Fruit fly (Drosophila melanogaster) whole organism, embryonic: ENCODE measurements around the gene Ptp10D.
A peak's percentile ranks its signal among the peaks of the same experiment; 100 is the strongest.

Experiments
- Abd-B ChIP-seq: fragments of 200-800 bp; sonication (Bioruptor generic); optimal IDR thresholded peaks from 2 replicates; lab custom pipeline; 2018; ENCODE audit warnings: missing biosample characterization, mild to moderate bottlenecking, missing genetic modification characterization, moderate library complexity
- Ada2b ChIP-seq: fragments of 200-800 bp; sonication (Bioruptor generic); IDR thresholded peaks from 2 replicates; pipeline ENCODE4 v1.3.6; 2022; ENCODE audit warnings: missing biosample characterization, missing genetic modification characterization
- Asciz ChIP-seq: fragments of 200-800 bp; sonication (Bioruptor generic); optimal IDR thresholded peaks from 2 replicates; lab custom pipeline; 2017; ENCODE audit warnings: missing biosample characterization, mild to moderate bottlenecking, missing genetic modification characterization, missing genetic modification reagents
- Bgb ChIP-seq: fragments of 200-800 bp; sonication (Bioruptor generic); IDR thresholded peaks from 2 replicates; pipeline ENCODE4 v1.3.6; 2022; ENCODE audit warnings: missing biosample characterization, missing genetic modification characterization; ENCODE audit not compliant: partially characterized antibody
- CG12219 ChIP-seq: fragments of 200-800 bp; sonication (Bioruptor generic); optimal IDR thresholded peaks from 3 replicates; lab custom pipeline; 2018; ENCODE audit warnings: missing biosample characterization, mild to moderate bottlenecking, missing genetic modification characterization
- CG13287 ChIP-seq: fragments of 200-800 bp; sonication (Bioruptor generic); IDR thresholded peaks from 2 replicates; pipeline ENCODE4 v1.3.6; 2022; ENCODE audit warnings: missing biosample characterization, missing genetic modification characterization; ENCODE audit not compliant: partially characterized antibody
- CG13775 ChIP-seq: fragments of 200-800 bp; sonication (Bioruptor generic); optimal IDR thresholded peaks from 3 replicates; lab custom pipeline; 2017; ENCODE audit warnings: missing biosample characterization, mild to moderate bottlenecking, missing genetic modification characterization
- CG15479 ChIP-seq: fragments of 200-800 bp; sonication (Bioruptor generic); optimal IDR thresholded peaks from 3 replicates; lab custom pipeline; 2019; ENCODE audit warnings: missing biosample characterization, mild to moderate bottlenecking, missing genetic modification characterization, moderate library complexity
- CG17802 ChIP-seq: fragments of 200-800 bp; sonication (Bioruptor generic); optimal IDR thresholded peaks from 2 replicates; lab custom pipeline; 2018; ENCODE audit warnings: missing biosample characterization, mild to moderate bottlenecking, missing genetic modification characterization, moderate library complexity
- CG1792 ChIP-seq: fragments of 200-800 bp; sonication (Bioruptor generic); optimal IDR thresholded peaks from 2 replicates; lab custom pipeline; 2016; ENCODE audit warnings: missing biosample characterization, missing genetic modification characterization
- CG18476 ChIP-seq: fragments of 200-800 bp; sonication (Bioruptor generic); optimal IDR thresholded peaks from 2 replicates; lab custom pipeline; 2016; ENCODE audit warnings: missing biosample characterization, mild to moderate bottlenecking, missing genetic modification characterization
- CG18599 ChIP-seq: fragments of 200-800 bp; sonication (Bioruptor generic); optimal IDR thresholded peaks from 3 replicates; lab custom pipeline; 2017; ENCODE audit warnings: missing biosample characterization, missing genetic modification characterization, mild to moderate bottlenecking, moderate library complexity, missing genetic modification reagents
- CG18764 ChIP-seq: fragments of 200-800 bp; sonication (Bioruptor generic); optimal IDR thresholded peaks from 3 replicates; lab custom pipeline; 2016; ENCODE audit warnings: missing biosample characterization, missing genetic modification characterization
- D19B ChIP-seq: fragments of 200-800 bp; sonication (Bioruptor generic); optimal IDR thresholded peaks from 2 replicates; lab custom pipeline; 2017; ENCODE audit warnings: missing biosample characterization, mild to moderate bottlenecking, missing genetic modification characterization
- Dll ChIP-seq: fragments of 200-800 bp; sonication (Bioruptor generic); IDR thresholded peaks from 4 replicates; pipeline ENCODE4 v1.3.6; 2022; ENCODE audit warnings: missing biosample characterization, missing genetic modification characterization; ENCODE audit not compliant: partially characterized antibody
- Doc2 ChIP-seq: fragments of 200-800 bp; sonication (Bioruptor generic); IDR thresholded peaks from 2 replicates; pipeline ENCODE4 v1.3.6; 2022; ENCODE audit warnings: missing biosample characterization, missing genetic modification characterization
- Ets65A ChIP-seq: fragments of 200-800 bp; sonication (Bioruptor generic); peaks from one replicate; lab custom pipeline; 2016; ENCODE audit warnings: missing biosample characterization, missing genetic modification characterization
- Fer1 ChIP-seq: fragments of 200-800 bp; sonication (Bioruptor generic); optimal IDR thresholded peaks from 2 replicates; lab custom pipeline; 2017; ENCODE audit warnings: missing biosample characterization, mild to moderate bottlenecking, missing genetic modification characterization
- GATAe ChIP-seq: fragments of 200-800 bp; sonication (Bioruptor generic); conservative IDR thresholded peaks from 2 replicates; pipeline ENCODE4 v1.3.6; 2022; ENCODE audit warnings: missing biosample characterization, missing genetic modification characterization
- HLH4C ChIP-seq: fragments of 200-800 bp; sonication (Bioruptor generic); IDR thresholded peaks from 3 replicates; pipeline ENCODE4 v1.3.6; 2022; ENCODE audit warnings: missing biosample characterization, missing genetic modification characterization; ENCODE audit not compliant: partially characterized antibody
- HmgZ ChIP-seq: fragments of 200-800 bp; sonication (Bioruptor generic); optimal IDR thresholded peaks from 2 replicates; lab custom pipeline; 2018; ENCODE audit warnings: missing biosample characterization, mild to moderate bottlenecking, missing genetic modification characterization
- MBD-R2 ChIP-seq: fragments of 200-800 bp; sonication (Bioruptor generic); IDR thresholded peaks from 2 replicates; pipeline ENCODE4 v1.3.6; 2022; ENCODE audit warnings: missing biosample characterization, missing genetic modification characterization
- NFAT ChIP-seq: fragments of 200-800 bp; sonication (Bioruptor generic); IDR thresholded peaks from 2 replicates; pipeline ENCODE4 v1.3.6; 2022; ENCODE audit warnings: missing biosample characterization, missing genetic modification characterization
- Ravus ChIP-seq: fragments of 200-800 bp; sonication (Bioruptor generic); IDR thresholded peaks from 2 replicates; pipeline ENCODE4 v1.3.6; 2022; ENCODE audit warnings: missing biosample characterization, missing genetic modification characterization
- Rx ChIP-seq: fragments of 200-800 bp; sonication (Bioruptor generic); IDR thresholded peaks from 2 replicates; pipeline ENCODE4 v1.3.6; 2022; ENCODE audit warnings: missing biosample characterization, missing genetic modification characterization
- Sox100B ChIP-seq: fragments of 200-800 bp; sonication (Bioruptor generic); optimal IDR thresholded peaks from 3 replicates; lab custom pipeline; 2018; ENCODE audit warnings: missing biosample characterization, mild to moderate bottlenecking, missing genetic modification characterization
- Sox102F ChIP-seq: fragments of 200-800 bp; sonication (Bioruptor generic); optimal IDR thresholded peaks from 2 replicates; lab custom pipeline; 2018; ENCODE audit warnings: missing biosample characterization, mild to moderate bottlenecking, missing genetic modification characterization, moderate library complexity
- Trl ChIP-seq, 3 experiments: fragments of >200 bp in 2 of 3; fragments of 200-800 bp in 1 of 3; sonication (Bioruptor generic) in 1 of 3; optimal IDR thresholded peaks; 2 replicates in 1 of 3; 3 replicates in 2 of 3; lab custom pipeline; 2016 to 2017; ENCODE audit warnings: missing biosample characterization in 1 of 3, missing genetic modification characterization in 1 of 3
- amos ChIP-seq: fragments of 200-800 bp; sonication (Bioruptor generic); IDR thresholded peaks from 2 replicates; pipeline ENCODE4 v1.3.6; 2022; ENCODE audit warnings: missing biosample characterization, missing genetic modification characterization; ENCODE audit not compliant: partially characterized antibody
- ara ChIP-seq: fragments of 200-800 bp; sonication (Bioruptor generic); IDR thresholded peaks from 2 replicates; pipeline ENCODE4 v1.3.6; 2022; ENCODE audit warnings: missing biosample characterization, missing genetic modification characterization
- cwo ChIP-seq: fragments of 200-800 bp; sonication (Bioruptor generic); optimal IDR thresholded peaks from 3 replicates; lab custom pipeline; 2017; ENCODE audit warnings: missing biosample characterization, missing genetic modification characterization, mild to moderate bottlenecking, moderate library complexity, missing genetic modification reagents
- disco-r ChIP-seq: fragments of 200-800 bp; sonication (Bioruptor generic); optimal IDR thresholded peaks from 2 replicates; lab custom pipeline; 2016; ENCODE audit warnings: missing biosample characterization, missing genetic modification characterization
- dm ChIP-seq: fragments of 200-800 bp; sonication (Bioruptor generic); optimal IDR thresholded peaks from 3 replicates; lab custom pipeline; 2016; ENCODE audit warnings: missing biosample characterization, missing genetic modification characterization
- dmrt99B ChIP-seq: fragments of 200-800 bp; sonication (Bioruptor generic); optimal IDR thresholded peaks from 2 replicates; lab custom pipeline; 2018; ENCODE audit warnings: missing biosample characterization, mild to moderate bottlenecking, missing genetic modification characterization, moderate library complexity
- ems ChIP-seq: fragments of 200-800 bp; sonication (Bioruptor generic); optimal IDR thresholded peaks from 3 replicates; lab custom pipeline; 2016; ENCODE audit warnings: missing biosample characterization, missing genetic modification characterization
- en ChIP-seq: fragments of 200-800 bp; sonication (Bioruptor generic); optimal IDR thresholded peaks from 2 replicates; lab custom pipeline; 2016; ENCODE audit warnings: missing biosample characterization, missing genetic modification characterization
- esg ChIP-seq: fragments of 200-800 bp; sonication (Bioruptor generic); conservative IDR thresholded peaks from 2 replicates; pipeline ENCODE4 v1.3.6; 2022; ENCODE audit warnings: missing biosample characterization, missing genetic modification characterization
- ewg ChIP-seq: fragments of 200-800 bp; sonication (Bioruptor generic); optimal IDR thresholded peaks from 3 replicates; lab custom pipeline; 2017; ENCODE audit warnings: mild to moderate bottlenecking, missing biosample characterization, missing genetic modification reagents, missing genetic modification characterization
- fd3F ChIP-seq: fragments of 200-800 bp; sonication (Bioruptor generic); optimal IDR thresholded peaks from 2 replicates; lab custom pipeline; 2018; ENCODE audit warnings: missing biosample characterization, mild to moderate bottlenecking, missing genetic modification characterization, moderate library complexity
- ham ChIP-seq: fragments of 200-800 bp; sonication (Bioruptor generic); IDR thresholded peaks from 2 replicates; pipeline ENCODE4 v1.3.6; 2022; ENCODE audit warnings: missing biosample characterization, missing genetic modification characterization
- lab ChIP-seq: fragments of 200-800 bp; sonication (Bioruptor generic); optimal IDR thresholded peaks from 3 replicates; lab custom pipeline; 2017; ENCODE audit warnings: missing biosample characterization, missing genetic modification characterization, mild to moderate bottlenecking, moderate library complexity, missing genetic modification reagents
- mirr ChIP-seq: fragments of 200-800 bp; sonication (Bioruptor generic); optimal IDR thresholded peaks from 3 replicates; lab custom pipeline; 2018; ENCODE audit warnings: missing biosample characterization, mild to moderate bottlenecking, missing genetic modification characterization
- pb ChIP-seq: fragments of 200-800 bp; sonication (Bioruptor generic); optimal IDR thresholded peaks from 3 replicates; lab custom pipeline; 2016; ENCODE audit warnings: missing biosample characterization, missing genetic modification characterization
- peb ChIP-seq: fragments of 200-800 bp; sonication (Bioruptor generic); IDR thresholded peaks from 2 replicates; pipeline ENCODE4 v1.3.6; 2022; ENCODE audit warnings: missing biosample characterization, missing genetic modification characterization
- phol ChIP-seq: fragments of 200-800 bp; sonication (Bioruptor generic); optimal IDR thresholded peaks from 3 replicates; lab custom pipeline; 2018; ENCODE audit warnings: missing biosample characterization, mild to moderate bottlenecking, missing genetic modification characterization, moderate library complexity
- salm ChIP-seq: fragments of 200-800 bp; sonication (Bioruptor generic); optimal IDR thresholded peaks from 2 replicates; lab custom pipeline; 2018; ENCODE audit warnings: missing biosample characterization, mild to moderate bottlenecking, missing genetic modification characterization
- sisA ChIP-seq: fragments of 200-800 bp; sonication (Bioruptor generic); IDR thresholded peaks from 2 replicates; pipeline ENCODE4 v1.3.6; 2022; ENCODE audit warnings: missing biosample characterization, missing genetic modification characterization
- slp2 ChIP-seq: fragments of 200-800 bp; sonication (Bioruptor generic); optimal IDR thresholded peaks from 2 replicates; lab custom pipeline; 2016; ENCODE audit warnings: missing biosample characterization, missing genetic modification characterization
- ttk ChIP-seq: fragments of 200-800 bp; sonication (Bioruptor generic); IDR thresholded peaks from 2 replicates; pipeline ENCODE4 v2.1.2; 2022; ENCODE audit warnings: missing biosample characterization, missing genetic modification characterization

The Ptp10D gene

DNA sequence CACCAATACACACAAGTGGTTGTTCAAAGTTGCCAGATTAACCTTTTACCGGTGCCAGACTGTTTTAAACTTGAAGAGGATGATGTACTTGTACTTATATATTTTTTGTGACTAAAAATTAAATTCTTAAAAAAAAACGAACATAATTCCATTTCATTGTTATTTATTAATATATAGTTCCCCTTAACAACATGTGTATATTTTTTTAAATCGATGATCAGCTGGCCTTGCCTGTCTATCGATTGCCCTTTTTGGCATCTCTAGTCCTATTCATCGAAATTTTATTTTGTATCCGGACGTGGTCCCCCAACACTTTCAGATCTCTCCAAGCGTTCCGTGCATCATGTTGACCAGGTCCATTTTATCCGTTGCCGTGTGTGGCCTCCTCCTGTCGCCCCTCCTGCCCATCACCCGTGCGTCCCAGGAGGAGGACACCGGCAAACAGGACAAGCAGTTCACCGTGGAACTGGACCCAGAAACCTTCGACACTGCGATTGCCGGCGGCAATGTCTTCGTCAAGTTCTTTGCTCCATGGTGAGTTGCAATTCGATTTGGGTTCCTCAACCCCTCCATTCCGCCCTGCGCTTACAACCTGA is 95.0 kb downstream of the Ptp10D start, which contains the start of gene prtp (continued):
- TF ChIP-seq Sox102F (GFP tag; lab: Kevin White, UChicago) (peak; percentile 18), CG12219 (GFP tag; lab: Kevin White, UChicago) (no peak), amos (GFP tag; lab: Robert Waterston, UW) (peak; percentile 21; the same call in 1 of the 2 replicates), ttk (no peak), pb (GFP tag; lab: Kevin White, UChicago) (no peak), Ets65A (GFP tag; lab: Kevin White, UChicago) (no peak), disco-r (GFP tag; lab: Kevin White, UChicago) (no peak), CG15479 (GFP tag; lab: Kevin White, UChicago) (no peak), esg (GFP tag; lab: Robert Waterston, UW) (no peak), CG18599 (GFP tag; lab: Kevin White, UChicago) (no peak), mirr (GFP tag; lab: Kevin White, UChicago) (no peak), CG18764 (GFP tag; lab: Kevin White, UChicago) (no peak), Trl (optimal IDR thresholded peaks at IDR 0.05; lab: Kevin White, UChicago) (no peak), Trl (GFP tag; optimal IDR thresholded peaks at IDR 0.05; lab: Kevin White, UChicago) (no peak), CG1792 (GFP tag; lab: Kevin White, UChicago) (no peak), CG13287 (GFP tag; lab: Robert Waterston, UW) (peak; percentile 73), ham (GFP tag; lab: Robert Waterston, UW) (no peak), Asciz (GFP tag; lab: Kevin White, UChicago) (peak; percentile 3), Abd-B (GFP tag; lab: Kevin White, UChicago) (no peak), dm (GFP tag; lab: Kevin White, UChicago) (no peak), en (GFP tag; lab: Kevin White, UChicago) (no peak), CG18476 (GFP tag; lab: Kevin White, UChicago) (peak; percentile 34), CG13775 (no peak), Doc2 (GFP tag; lab: Robert Waterston, UW) (no peak), Fer1 (GFP tag; lab: Kevin White, UChicago) (no peak), ara (GFP tag; lab: Robert Waterston, UW) (no peak), peb (no peak), MBD-R2 (GFP tag; lab: Robert Waterston, UW) (peak; percentile 51), ewg (GFP tag; lab: Kevin White, UChicago) (no peak), lab (GFP tag; lab: Kevin White, UChicago) (no peak), HLH4C (peak; percentile 56; the same call in 2 of the 3 replicates), Ada2b (no peak), GATAe (GFP tag; lab: Robert Waterston, UW) (no peak), phol (tag; lab: Kevin White, UChicago) (peak; percentile 27), fd3F (GFP tag; lab: Kevin White, UChicago) (no peak), Bgb (no peak), Rx (GFP tag; lab: Robert Waterston, UW) (no peak), Ravus (GFP tag; lab: Robert Waterston, UW) (no peak), D19B (GFP tag; lab: Kevin White, UChicago) (no peak), Dll (GFP tag; lab: Robert Waterston, UW) (peak; percentile 76; the same call in 3 of the 4 replicates), dmrt99B (tag; lab: Kevin White, UChicago) (no peak), NFAT (no peak), HmgZ (tag; lab: Kevin White, UChicago) (no peak), salm (tag; lab: Kevin White, UChicago) (no peak), sisA (GFP tag; lab: Robert Waterston, UW) (no peak; the same call in 1 of the 2 replicates), Sox100B (GFP tag; lab: Kevin White, UChicago) (no peak), slp2 (GFP tag; lab: Kevin White, UChicago) (no peak), CG17802 (tag; lab: Kevin White, UChicago) (no peak), cwo (GFP tag; lab: Kevin White, UChicago) (no peak), ems (GFP tag; lab: Kevin White, UChicago) (no peak)
